Fruit fly (Drosophila melanogaster) whole organism, embryonic: ENCODE results near the gene pod1.
A peak's percentile ranks its signal among the peaks of the same experiment; 100 is the strongest.

Experiments used
- Atf-2 ChIP-seq: fragments of 200-800 bp; sonication (Bioruptor generic); optimal IDR thresholded peaks from 2 replicates; lab custom pipeline; 2016; ENCODE audit warnings: missing biosample characterization, missing genetic modification characterization
- Awh ChIP-seq: fragments of 200-800 bp; sonication (Bioruptor generic); IDR thresholded peaks from 2 replicates; pipeline ENCODE4, ENCODE4 v1.3.6; 2022; ENCODE audit warnings: missing biosample characterization, missing genetic modification characterization
- Bgb ChIP-seq: fragments of 200-800 bp; sonication (Bioruptor generic); IDR thresholded peaks from 2 replicates; pipeline ENCODE4 v1.3.6; 2022; ENCODE audit warnings: missing biosample characterization, missing genetic modification characterization; ENCODE audit not compliant: partially characterized antibody
- CG11504 ChIP-seq: fragments of 200-800 bp; sonication (Bioruptor generic); optimal IDR thresholded peaks from 3 replicates; lab custom pipeline; 2019; ENCODE audit warnings: missing biosample characterization, mild to moderate bottlenecking, missing genetic modification characterization, moderate library complexity
- CG11723 ChIP-seq: fragments of 200-800 bp; sonication (Bioruptor generic); optimal IDR thresholded peaks from 2 replicates; lab custom pipeline; 2017; ENCODE audit warnings: missing biosample characterization, mild to moderate bottlenecking, missing genetic modification characterization
- CG12236 ChIP-seq: fragments of 200-800 bp; sonication (Bioruptor generic); optimal IDR thresholded peaks from 2 replicates; lab custom pipeline; 2016; ENCODE audit warnings: missing biosample characterization, missing genetic modification characterization
- CG15011 ChIP-seq: fragments of 200-800 bp; sonication (Bioruptor generic); optimal IDR thresholded peaks from 3 replicates; lab custom pipeline; 2018; ENCODE audit warnings: missing biosample characterization, mild to moderate bottlenecking, missing genetic modification characterization
- CG15269 ChIP-seq: fragments of 200-800 bp; sonication (Bioruptor generic); optimal IDR thresholded peaks from 2 replicates; lab custom pipeline; 2018; ENCODE audit warnings: missing biosample characterization, mild to moderate bottlenecking, missing genetic modification characterization, moderate library complexity
- CG16779 ChIP-seq: fragments of 200-800 bp; sonication (Bioruptor generic); IDR thresholded peaks from 2 replicates; pipeline ENCODE4 v1.3.6; 2022; ENCODE audit warnings: missing biosample characterization, missing genetic modification characterization
- CG16863 ChIP-seq: fragments of 200-800 bp; sonication (Bioruptor generic); optimal IDR thresholded peaks from 3 replicates; lab custom pipeline; 2016; ENCODE audit warnings: missing biosample characterization, missing genetic modification characterization
- CG18619 ChIP-seq: fragments of 200-800 bp; sonication (Bioruptor generic); optimal IDR thresholded peaks from 3 replicates; lab custom pipeline; 2017; ENCODE audit warnings: missing biosample characterization, mild to moderate bottlenecking, missing genetic modification characterization
- CG2120 ChIP-seq: fragments of 200-800 bp; sonication (Bioruptor generic); optimal IDR thresholded peaks from 3 replicates; lab custom pipeline; 2016; ENCODE audit warnings: missing biosample characterization, missing genetic modification characterization
- CG31365 ChIP-seq: fragments of 200-800 bp; sonication (Bioruptor generic); optimal IDR thresholded peaks from 2 replicates; lab custom pipeline; 2018; ENCODE audit warnings: missing biosample characterization, mild to moderate bottlenecking, missing genetic modification characterization
- CG34224 ChIP-seq: fragments of 200-800 bp; sonication (Bioruptor generic); IDR thresholded peaks from 3 replicates; pipeline ENCODE4 v1.3.6; 2022; ENCODE audit warnings: missing biosample characterization, missing genetic modification characterization; ENCODE audit not compliant: partially characterized antibody
- CG42726 ChIP-seq: fragments of 200-800 bp; sonication (Bioruptor generic); IDR thresholded peaks from 2 replicates; pipeline ENCODE4 v1.3.6; 2022; ENCODE audit warnings: missing biosample characterization, missing genetic modification characterization; ENCODE audit not compliant: partially characterized antibody
- CG43689 ChIP-seq: fragments of 200-800 bp; sonication (Bioruptor generic); IDR thresholded peaks from 2 replicates; pipeline ENCODE4 v1.3.6; 2022; ENCODE audit warnings: missing biosample characterization, missing genetic modification characterization
- CG4854 ChIP-seq: fragments of 200-800 bp; sonication (Bioruptor generic); optimal IDR thresholded peaks from 2 replicates; lab custom pipeline; 2016; ENCODE audit warnings: missing biosample characterization, missing genetic modification characterization, inconsistent platforms
- CG5245 ChIP-seq: fragments of 200-800 bp; sonication (Bioruptor generic); optimal IDR thresholded peaks from 3 replicates; lab custom pipeline; 2016; ENCODE audit warnings: missing biosample characterization, missing genetic modification characterization
- CG6689 ChIP-seq: fragments of 200-800 bp; sonication (Bioruptor generic); IDR thresholded peaks from 2 replicates; pipeline ENCODE4 v1.3.6; 2022; ENCODE audit warnings: missing biosample characterization, missing genetic modification characterization
- CG6813 ChIP-seq: fragments of 200-800 bp; sonication (Bioruptor generic); optimal IDR thresholded peaks from 2 replicates; lab custom pipeline; 2017; ENCODE audit warnings: missing biosample characterization, missing genetic modification characterization, mild to moderate bottlenecking, moderate library complexity, missing genetic modification reagents
- CG8388 ChIP-seq: fragments of 200-800 bp; sonication (Bioruptor generic); optimal IDR thresholded peaks from 2 replicates; lab custom pipeline; 2019; ENCODE audit warnings: missing biosample characterization, mild to moderate bottlenecking, missing genetic modification characterization, moderate library complexity
- Chrac-16 ChIP-seq: fragments of 200-800 bp; sonication (Bioruptor generic); optimal IDR thresholded peaks from 3 replicates; lab custom pipeline; 2016; ENCODE audit warnings: missing biosample characterization, missing genetic modification characterization
- Dad ChIP-seq: fragments of 200-800 bp; sonication (Bioruptor generic); optimal IDR thresholded peaks from 3 replicates; lab custom pipeline; 2016; ENCODE audit warnings: missing biosample characterization, missing genetic modification characterization
- Dip2 ChIP-seq: fragments of 200-800 bp; sonication (Bioruptor generic); IDR thresholded peaks from 2 replicates; pipeline ENCODE4 v1.3.6; 2022; ENCODE audit warnings: missing biosample characterization, missing genetic modification characterization
- Fer1 ChIP-seq: fragments of 200-800 bp; sonication (Bioruptor generic); optimal IDR thresholded peaks from 2 replicates; lab custom pipeline; 2017; ENCODE audit warnings: missing biosample characterization, mild to moderate bottlenecking, missing genetic modification characterization
- Fer3 ChIP-seq: fragments of 200-800 bp; sonication (Bioruptor generic); optimal IDR thresholded peaks from 2 replicates; lab custom pipeline; 2018; ENCODE audit warnings: missing biosample characterization, mild to moderate bottlenecking, missing genetic modification characterization, moderate library complexity
- HmgD ChIP-seq: fragments of 200-800 bp; sonication (Bioruptor generic); optimal IDR thresholded peaks from 3 replicates; lab custom pipeline; 2016; ENCODE audit warnings: missing biosample characterization, missing genetic modification characterization
- Hmx ChIP-seq: fragments of 200-800 bp; sonication (Bioruptor generic); optimal IDR thresholded peaks from 2 replicates; lab custom pipeline; 2016; ENCODE audit warnings: missing biosample characterization, missing genetic modification characterization
- Hr78 ChIP-seq, 2 experiments: fragments of 200-800 bp in 1 of 2; fragments of >200 bp in 1 of 2; sonication (Bioruptor generic) in 1 of 2; optimal IDR thresholded peaks; 2 replicates each; lab custom pipeline; 2017 to 2019; ENCODE audit warnings: missing biosample characterization in 2 of 2, missing genetic modification characterization in 2 of 2, mild to moderate bottlenecking in 1 of 2, moderate library complexity in 1 of 2
- MTF-1 ChIP-seq: fragments of 200-800 bp; sonication (Bioruptor generic); optimal IDR thresholded peaks from 2 replicates; lab custom pipeline; 2018; ENCODE audit warnings: missing biosample characterization, mild to moderate bottlenecking, missing genetic modification characterization, borderline replicate concordance
- Nf-YC ChIP-seq: fragments of 200-800 bp; optimal IDR thresholded peaks from 3 replicates; lab custom pipeline; 2019; ENCODE audit warnings: missing biosample characterization, mild to moderate bottlenecking, missing genetic modification characterization, moderate library complexity
- NfI ChIP-seq: fragments of 200-800 bp; sonication (Bioruptor generic); optimal IDR thresholded peaks from 3 replicates; lab custom pipeline; 2018; ENCODE audit warnings: missing biosample characterization, mild to moderate bottlenecking, missing genetic modification characterization, moderate library complexity
- Rx ChIP-seq: fragments of 200-800 bp; sonication (Bioruptor generic); IDR thresholded peaks from 2 replicates; pipeline ENCODE4 v1.3.6; 2022; ENCODE audit warnings: missing biosample characterization, missing genetic modification characterization
- Side ChIP-seq: fragments of 200-800 bp; sonication (Bioruptor generic); optimal IDR thresholded peaks from 2 replicates; lab custom pipeline; 2016; ENCODE audit warnings: missing biosample characterization, missing genetic modification characterization
- Xrp1 ChIP-seq: fragments of 200-800 bp; sonication (Bioruptor generic); IDR thresholded peaks from 2 replicates; pipeline ENCODE4 v1.3.6; 2022; ENCODE audit warnings: missing biosample characterization, missing genetic modification characterization
- YL-1 ChIP-seq: fragments of 200-800 bp; sonication (Bioruptor generic); optimal IDR thresholded peaks from 3 replicates; lab custom pipeline; 2017; ENCODE audit warnings: missing biosample characterization, mild to moderate bottlenecking, missing genetic modification characterization
- ase ChIP-seq: fragments of 200-800 bp; sonication (Bioruptor generic); IDR thresholded peaks from 3 replicates; pipeline ENCODE4 v1.3.6; 2022; ENCODE audit warnings: missing biosample characterization, missing genetic modification characterization
- bcd ChIP-seq: fragments of 200-800 bp; sonication (Bioruptor generic); optimal IDR thresholded peaks from 2 replicates; lab custom pipeline; 2017; ENCODE audit warnings: missing biosample characterization, mild to moderate bottlenecking, missing genetic modification characterization
- da ChIP-seq: fragments of 200-800 bp; sonication (Bioruptor generic); optimal IDR thresholded peaks from 2 replicates; lab custom pipeline; 2016; ENCODE audit warnings: missing biosample characterization, missing genetic modification characterization
- dan ChIP-seq: fragments of 200-800 bp; sonication (Bioruptor generic); IDR thresholded peaks from 2 replicates; pipeline ENCODE4 v1.3.6; 2022; ENCODE audit warnings: missing biosample characterization, missing genetic modification characterization
- esg ChIP-seq: fragments of 200-800 bp; sonication (Bioruptor generic); conservative IDR thresholded peaks from 2 replicates; pipeline ENCODE4 v1.3.6; 2022; ENCODE audit warnings: missing biosample characterization, missing genetic modification characterization
- gcm ChIP-seq: fragments of 200-800 bp; sonication (Bioruptor generic); optimal IDR thresholded peaks from 2 replicates; lab custom pipeline; 2019; ENCODE audit warnings: missing biosample characterization, mild to moderate bottlenecking, missing genetic modification characterization, moderate library complexity
- gem ChIP-seq: fragments of 200-800 bp; sonication (Bioruptor generic); optimal IDR thresholded peaks from 2 replicates; lab custom pipeline; 2019; ENCODE audit warnings: missing biosample characterization, mild to moderate bottlenecking, missing genetic modification characterization, moderate library complexity
- ken ChIP-seq: fragments of 200-800 bp; sonication (Bioruptor generic); IDR thresholded peaks from 3 replicates; pipeline ENCODE4 v1.3.6; 2022; ENCODE audit warnings: missing biosample characterization, missing genetic modification characterization
- knrl ChIP-seq: fragments of 200-800 bp; sonication (Bioruptor generic); IDR thresholded peaks from 3 replicates; pipeline ENCODE4 v1.3.6; 2022; ENCODE audit warnings: missing biosample characterization, missing genetic modification characterization; ENCODE audit not compliant: partially characterized antibody
- lab ChIP-seq: fragments of 200-800 bp; sonication (Bioruptor generic); optimal IDR thresholded peaks from 3 replicates; lab custom pipeline; 2017; ENCODE audit warnings: missing biosample characterization, missing genetic modification characterization, mild to moderate bottlenecking, moderate library complexity, missing genetic modification reagents
- slbo ChIP-seq: fragments of 200-800 bp; sonication (Bioruptor generic); IDR thresholded peaks from 2 replicates; pipeline ENCODE4 v1.3.6; 2022; ENCODE audit warnings: missing biosample characterization, missing genetic modification characterization

Gene pod1

DNA sequence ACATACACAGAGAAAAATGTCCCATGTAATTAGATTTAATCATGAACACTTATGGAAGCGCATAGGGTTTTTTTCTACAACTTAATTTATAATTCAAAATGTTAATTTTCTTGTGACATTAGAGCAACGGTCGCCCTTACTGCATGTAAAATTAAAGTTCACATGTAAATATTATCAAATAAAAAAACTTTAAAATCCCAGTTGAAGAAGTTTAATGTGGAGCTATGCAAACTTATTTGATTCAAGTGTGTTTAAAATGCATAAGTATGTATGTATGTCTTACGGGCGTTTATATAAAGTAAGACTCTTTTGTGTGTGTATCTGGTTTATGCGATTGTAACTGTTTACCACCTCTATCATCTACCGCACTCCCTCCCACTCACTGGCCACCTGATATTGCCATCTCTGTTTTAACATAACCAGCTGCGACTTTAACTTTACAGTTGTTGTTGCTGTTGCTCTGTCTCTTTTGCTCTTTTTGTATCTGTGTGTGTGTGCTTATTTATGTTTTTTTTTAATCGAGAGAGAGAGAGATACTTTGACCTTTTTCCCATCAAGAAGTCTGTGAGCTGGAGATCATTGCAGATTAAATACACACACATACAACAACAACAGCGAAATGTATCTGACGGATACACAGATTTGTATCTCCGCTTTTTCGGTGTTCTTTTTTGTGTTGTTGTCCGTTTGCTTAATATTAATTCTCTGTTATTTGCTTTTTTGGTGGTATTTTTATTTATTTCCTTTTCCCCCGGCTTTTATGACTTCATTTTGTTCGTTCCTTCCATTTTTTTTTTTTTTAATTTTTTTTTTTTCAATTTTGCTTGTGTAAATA lies 52.1 kb downstream of the pod1 start (continued):
- TF ChIP-seq CG15011 (peak; percentile 34), ase (GFP tag; lab: Robert Waterston, UW) (no peak), dan (GFP tag; lab: Robert Waterston, UW) (no peak), bcd (peak; percentile 84), CG34224 (no peak), da (peak; percentile 61), CG31365 (tag; lab: Kevin White, UChicago) (no peak), Xrp1 (GFP tag; lab: Robert Waterston, UW) (peak; percentile 81), CG6689 (GFP tag; lab: Robert Waterston, UW) (peak; percentile 78), NfI (GFP tag; lab: Kevin White, UChicago) (peak; percentile 89), CG12236 (GFP tag; lab: Kevin White, UChicago) (peak; percentile 67), CG2120 (GFP tag; lab: Kevin White, UChicago) (peak; percentile 80), lab (GFP tag; lab: Kevin White, UChicago) (peak; percentile 74), CG4854 (GFP tag; lab: Kevin White, UChicago) (peak; percentile 36), CG11723 (GFP tag; lab: Kevin White, UChicago) (peak; percentile 78), Hr78 (GFP tag; optimal IDR thresholded peaks at IDR 0.05; lab: Kevin White, UChicago) (peak in 1 of 2 experiments; percentile 85), Fer1 (GFP tag; lab: Kevin White, UChicago) (peak; percentile 79), CG11504 (tag; lab: Kevin White, UChicago) (peak; percentile 96), knrl (GFP tag; lab: Robert Waterston, UW) (no peak), CG43689 (GFP tag; lab: Robert Waterston, UW) (peak; percentile 78), Dad (GFP tag; lab: Kevin White, UChicago) (peak; percentile 54), CG16779 (GFP tag; lab: Robert Waterston, UW) (no peak), CG18619 (GFP tag; lab: Kevin White, UChicago) (peak; percentile 86), Chrac-16 (GFP tag; lab: Kevin White, UChicago) (peak; percentile 76), MTF-1 (GFP tag; lab: Kevin White, UChicago) (no peak), Bgb (GFP tag; lab: Robert Waterston, UW) (no peak; the same call in 1 of the 2 replicates), Atf-2 (peak; percentile 84), Hmx (GFP tag; lab: Kevin White, UChicago) (peak; percentile 68), gcm (peak; percentile 91), Awh (GFP tag; lab: Robert Waterston, UW) (0 out of 2 replicates have a peak, but pooled peaks have one; percentile 13), CG15269 (tag; lab: Kevin White, UChicago) (peak; percentile 96), esg (GFP tag; lab: Robert Waterston, UW) (peak; percentile 82), CG6813 (GFP tag; lab: Kevin White, UChicago) (peak; percentile 61), slbo (peak; percentile 81), YL-1 (GFP tag; lab: Kevin White, UChicago) (peak; percentile 74), CG16863 (GFP tag; lab: Kevin White, UChicago) (peak; percentile 75), HmgD (no peak), Side (GFP tag; lab: Kevin White, UChicago) (peak; percentile 60), Nf-YC (peak; percentile 50), gem (peak; percentile 97), CG42726 (GFP tag; lab: Robert Waterston, UW) (no peak), CG5245 (GFP tag; lab: Kevin White, UChicago) (peak; percentile 66), CG8388 (GFP tag; lab: Kevin White, UChicago) (peak; percentile 78), ken (peak; percentile 65; the same call in 2 of the 3 replicates), Rx (GFP tag; lab: Robert Waterston, UW) (peak; percentile 32; the same call in 1 of the 2 replicates), Dip2 (GFP tag; lab: Robert Waterston, UW) (no peak), Fer3 (tag; lab: Kevin White, UChicago) (peak; percentile 74)
